Worm (Caenorhabditis elegans): ENCODE data around the gene C17G10.10.

Gene C17G10.10

ce11 chrII:5551517-5551916, 47.7 kb downstream of the C17G10.10 start, which contains the start of gene C17C3.5:
Gene C17C3.5, plus strand, starts transcription at chrII:5551817.
- no peak for TF ChIP-seq ceh-48 (tag; optimal IDR thresholded peaks at IDR 0.05)

- no peak for TF ChIP-seq ceh-45 (GFP tag; IDR thresholded peaks at IDR 0.05)
- no peak for TF ChIP-seq ttx-3 (tag; optimal IDR thresholded peaks at IDR 0.05)
- no peak for TF ChIP-seq hlh-30 (tag; optimal IDR thresholded peaks at IDR 0.05; ENCODE audit: insufficient read depth)
- TF ChIP-seq ceh-31 (tag; optimal IDR thresholded peaks at IDR 0.05) = no peak
- no peak for TF ChIP-seq tbx-7 (tag; optimal IDR thresholded peaks at IDR 0.05)
- TF ChIP-seq ets-4 (tag; optimal IDR thresholded peaks at IDR 0.05) = no peak
These were observed 49.4 kb downstream of the C17G10.10 start, which contains the start of gene C17C3.6 for ce11 chrII:5549746-5550145. Gene C17C3.6, plus strand, starts transcription at chrII:5550046.
